Worm (Caenorhabditis elegans) whole organism, late embryonic: ENCODE measurements around the gene F20E11.17.

Experiments
- C08G9.2 ChIP-seq: sonication (generic microtip); optimal IDR thresholded peaks from 2 replicates; lab custom pipeline; 2016; ENCODE audit warnings: mild to moderate bottlenecking, missing genetic modification characterization, moderate library complexity, missing compliant biosample characterization
- K09A11.1 ChIP-seq: sonication (generic microtip); optimal IDR thresholded peaks from 2 replicates; lab custom pipeline; 2017; ENCODE audit warnings: antibody characterized with exemption, mild to moderate bottlenecking, missing genetic modification characterization, missing compliant biosample characterization; ENCODE audit not compliant: insufficient read depth
- T23F11.4 ChIP-seq: fragments of 200-800 bp; sonication (Bioruptor generic); optimal IDR thresholded peaks from 2 replicates; lab custom pipeline; 2018; ENCODE audit warnings: mild to moderate bottlenecking, missing genetic modification characterization, missing compliant biosample characterization
- Y22D7AL.16 ChIP-seq: sonication (generic microtip); optimal IDR thresholded peaks from 2 replicates; lab custom pipeline; 2016; ENCODE audit warnings: missing genetic modification characterization, missing compliant biosample characterization
- ahr-1 ChIP-seq: sonication (generic microtip); optimal IDR thresholded peaks from 2 replicates; lab custom pipeline; 2016; ENCODE audit warnings: missing genetic modification characterization, missing compliant biosample characterization
- ceh-14 ChIP-seq: sonication (generic microtip); optimal IDR thresholded peaks from 2 replicates; lab custom pipeline; 2016; ENCODE audit warnings: missing genotype, missing genetic modification characterization, missing compliant biosample characterization
- ceh-18 ChIP-seq: sonication (generic microtip); optimal IDR thresholded peaks from 2 replicates; lab custom pipeline; 2016; ENCODE audit warnings: missing genetic modification characterization, missing compliant biosample characterization
- ceh-19 ChIP-seq: fragments of 200-800 bp; sonication (Bioruptor generic); optimal IDR thresholded peaks from 2 replicates; lab custom pipeline; 2018; ENCODE audit warnings: mild to moderate bottlenecking, missing genetic modification characterization, missing compliant biosample characterization
- ceh-2 ChIP-seq: sonication (generic microtip); optimal IDR thresholded peaks from 2 replicates; lab custom pipeline; 2016; ENCODE audit warnings: missing genotype, missing genetic modification characterization, missing compliant biosample characterization
- ceh-30 ChIP-seq: fragments of 150-350 bp; optimal IDR thresholded peaks from 2 replicates; lab custom pipeline; 2014; ENCODE audit warnings: missing biosample characterization, missing genetic modification characterization
- ceh-34 ChIP-seq: sonication (generic microtip); optimal IDR thresholded peaks from 2 replicates; lab custom pipeline; 2016; ENCODE audit warnings: mild to moderate bottlenecking, missing genetic modification characterization, missing compliant biosample characterization
- ceh-45 ChIP-seq: fragments of 200-800 bp; sonication (Bioruptor generic); IDR thresholded peaks from 2 replicates; pipeline ENCODE4 v1.3.6; 2022; ENCODE audit warnings: missing genetic modification reagents, missing genetic modification characterization, missing compliant biosample characterization
- ceh-48 ChIP-seq: sonication (generic microtip); optimal IDR thresholded peaks from 2 replicates; lab custom pipeline; 2016; ENCODE audit warnings: missing genetic modification characterization, inconsistent platforms, missing compliant biosample characterization
- che-1 ChIP-seq: sonication (generic microtip); optimal IDR thresholded peaks from 2 replicates; lab custom pipeline; 2016; ENCODE audit warnings: mild to moderate bottlenecking, missing genetic modification characterization, missing compliant biosample characterization
- dve-1 ChIP-seq: sonication (generic microtip); optimal IDR thresholded peaks from 2 replicates; lab custom pipeline; 2017; ENCODE audit warnings: antibody characterized with exemption, mild to moderate bottlenecking, missing genetic modification characterization, missing compliant biosample characterization
- elt-2 ChIP-seq: sonication (generic microtip); optimal IDR thresholded peaks from 2 replicates; lab custom pipeline; 2016; ENCODE audit warnings: missing genetic modification reagents, missing genetic modification characterization, missing compliant biosample characterization
- elt-4 ChIP-seq: sonication (generic microtip); optimal IDR thresholded peaks from 2 replicates; lab custom pipeline; 2016; ENCODE audit warnings: missing genetic modification characterization, missing compliant biosample characterization
- fkh-10 ChIP-seq: fragments of 150-350 bp; optimal IDR thresholded peaks from 2 replicates; lab custom pipeline; 2014; ENCODE audit warnings: missing biosample characterization, missing genetic modification reagents, missing genetic modification characterization
- fkh-6 ChIP-seq: sonication (generic microtip); optimal IDR thresholded peaks from 2 replicates; lab custom pipeline; 2016; ENCODE audit warnings: missing genetic modification characterization, missing compliant biosample characterization
- hlh-13 ChIP-seq: fragments of 200-800 bp; sonication (Bioruptor generic); optimal IDR thresholded peaks from 2 replicates; lab custom pipeline; 2018; ENCODE audit warnings: mild to moderate bottlenecking, missing genetic modification characterization, missing compliant biosample characterization
- hlh-15 ChIP-seq: sonication (generic microtip); optimal IDR thresholded peaks from 2 replicates; lab custom pipeline; 2016; ENCODE audit warnings: missing genetic modification characterization, missing compliant biosample characterization
- hlh-30 ChIP-seq: sonication (generic microtip); optimal IDR thresholded peaks from 2 replicates; lab custom pipeline; 2017; ENCODE audit warnings: antibody characterized with exemption, missing genetic modification characterization, missing compliant biosample characterization; ENCODE audit not compliant: insufficient read depth
- hlh-6 ChIP-seq: sonication (generic microtip); optimal IDR thresholded peaks from 2 replicates; lab custom pipeline; 2016; ENCODE audit warnings: missing genotype, missing genetic modification characterization, missing compliant biosample characterization
- lim-6 ChIP-seq: sonication (generic microtip); optimal IDR thresholded peaks from 2 replicates; lab custom pipeline; 2016; ENCODE audit warnings: missing genetic modification characterization, missing compliant biosample characterization
- madf-2 ChIP-seq: sonication (generic microtip); optimal IDR thresholded peaks from 2 replicates; lab custom pipeline; 2017; ENCODE audit warnings: missing genetic modification characterization, missing compliant biosample characterization
- nfya-1 ChIP-seq: sonication (generic microtip); optimal IDR thresholded peaks from 2 replicates; lab custom pipeline; 2017; ENCODE audit warnings: missing genetic modification characterization, mild to moderate bottlenecking, missing compliant biosample characterization, antibody characterized with exemption, moderate library complexity
- nhr-11 ChIP-seq: fragments of 150-350 bp; optimal IDR thresholded peaks from 2 replicates; lab custom pipeline; 2014; ENCODE audit warnings: missing biosample characterization, missing genetic modification characterization
- pag-3 ChIP-seq: sonication (generic microtip); optimal IDR thresholded peaks from 2 replicates; lab custom pipeline; 2016; ENCODE audit warnings: missing compliant biosample characterization, missing genetic modification characterization, borderline replicate concordance
- pax-1 ChIP-seq: fragments of 150-350 bp; optimal IDR thresholded peaks from 2 replicates; lab custom pipeline; 2014; ENCODE audit warnings: missing biosample characterization, missing genetic modification characterization
- pha-2 ChIP-seq: sonication (generic microtip); optimal IDR thresholded peaks from 2 replicates; lab custom pipeline; 2017; ENCODE audit warnings: mild to moderate bottlenecking, missing genetic modification characterization, missing compliant biosample characterization
- rnt-1 ChIP-seq: sonication (generic microtip); optimal IDR thresholded peaks from 2 replicates; lab custom pipeline; 2016; ENCODE audit warnings: missing genetic modification characterization, missing compliant biosample characterization
- sdc-2 ChIP-seq: sonication (generic microtip); optimal IDR thresholded peaks from 2 replicates; lab custom pipeline; 2016; ENCODE audit warnings: missing genotype, missing genetic modification characterization, missing compliant biosample characterization
- sox-2 ChIP-seq: fragments of 200-800 bp; sonication (Bioruptor generic); IDR thresholded peaks from 2 replicates; pipeline ENCODE4 v1.3.6; 2022; ENCODE audit warnings: missing genetic modification reagents, missing genetic modification characterization, missing compliant biosample characterization
- sox-4 ChIP-seq: sonication (generic microtip); optimal IDR thresholded peaks from 2 replicates; lab custom pipeline; 2017; ENCODE audit warnings: mild to moderate bottlenecking, missing genetic modification characterization, inconsistent platforms, missing compliant biosample characterization
- syd-9 ChIP-seq: sonication (generic microtip); optimal IDR thresholded peaks from 2 replicates; lab custom pipeline; 2016; ENCODE audit warnings: mild to moderate bottlenecking, missing genetic modification characterization, moderate library complexity, missing compliant biosample characterization
- tbx-2 ChIP-seq: sonication (generic microtip); optimal IDR thresholded peaks from 2 replicates; lab custom pipeline; 2016; ENCODE audit warnings: missing genetic modification characterization, missing compliant biosample characterization
- tbx-7 ChIP-seq: sonication (generic microtip); optimal IDR thresholded peaks from 2 replicates; lab custom pipeline; 2016; ENCODE audit warnings: missing genotype, missing genetic modification characterization, missing compliant biosample characterization
- ttx-3 ChIP-seq: sonication (generic microtip); optimal IDR thresholded peaks from 2 replicates; lab custom pipeline; 2016; ENCODE audit warnings: missing genetic modification reagents, missing genetic modification characterization, missing compliant biosample characterization
- unc-3 ChIP-seq, 2 experiments: fragments of 200-800 bp in 1 of 2; sonication (Bioruptor generic) in 1 of 2; sonication (generic microtip) in 1 of 2; conservative IDR thresholded peaks in 1 of 2; optimal IDR thresholded peaks in 1 of 2; 2 replicates each; pipeline versions ENCODE4 v1.3.6 to Lab custom; 2016 to 2022; ENCODE audit warnings: missing compliant biosample characterization in 2 of 2, missing genetic modification characterization in 2 of 2, missing genetic modification reagents in 1 of 2
- unc-86 ChIP-seq: sonication (generic microtip); optimal IDR thresholded peaks from 2 replicates; lab custom pipeline; 2016; ENCODE audit warnings: missing genetic modification characterization, missing compliant biosample characterization

F20E11.17 gene

DNA sequence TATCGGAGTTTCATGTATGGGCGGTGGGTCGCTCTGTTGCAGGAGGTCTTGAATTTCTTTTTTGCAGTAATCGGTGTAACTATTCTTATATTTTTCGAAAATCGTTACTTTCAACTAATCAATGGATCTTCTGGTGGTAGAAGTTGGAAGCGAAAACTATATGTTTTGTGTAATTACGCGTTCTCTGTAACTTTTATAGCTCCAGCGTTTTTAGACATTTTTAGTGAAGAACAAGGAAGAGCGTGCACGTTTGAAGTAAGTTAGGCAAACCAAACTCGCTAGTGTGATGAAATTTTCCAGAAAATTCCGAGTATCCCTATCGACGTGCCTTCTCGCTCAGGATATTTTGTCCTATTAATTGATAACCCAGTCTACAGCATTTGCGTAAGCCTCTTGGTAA, 29.7 kb downstream of the F20E11.17 start, which contains the start of gene srh-154:
Gene srh-154 (plus strand): TSS at position 301 of the 400 bp plus-strand sequence.
- TF ChIP-seq hlh-30 (tag; lab: Kevin White, UChicago) (no peak), sdc-2 (no peak), tbx-2 (tag; lab: Kevin White, UChicago) (no peak), ceh-19 (GFP tag; lab: Kevin White, UChicago) (no peak), ceh-30 (tag; lab: Kevin White, UChicago) (no peak), hlh-15 (tag; lab: Kevin White, UChicago) (no peak), nhr-11 (tag; lab: Kevin White, UChicago) (no peak), madf-2 (tag; lab: Kevin White, UChicago) (no peak), ceh-2 (tag; lab: Kevin White, UChicago) (no peak), pax-1 (no peak), hlh-6 (tag; lab: Kevin White, UChicago) (no peak), ceh-45 (GFP tag; lab: Robert Waterston, UW) (no peak), tbx-7 (no peak), sox-4 (no peak), sox-2 (no peak), ahr-1 (no peak), unc-86 (tag; lab: Kevin White, UChicago) (no peak), lim-6 (no peak), pag-3 (tag; lab: Kevin White, UChicago) (no peak)

DNA sequence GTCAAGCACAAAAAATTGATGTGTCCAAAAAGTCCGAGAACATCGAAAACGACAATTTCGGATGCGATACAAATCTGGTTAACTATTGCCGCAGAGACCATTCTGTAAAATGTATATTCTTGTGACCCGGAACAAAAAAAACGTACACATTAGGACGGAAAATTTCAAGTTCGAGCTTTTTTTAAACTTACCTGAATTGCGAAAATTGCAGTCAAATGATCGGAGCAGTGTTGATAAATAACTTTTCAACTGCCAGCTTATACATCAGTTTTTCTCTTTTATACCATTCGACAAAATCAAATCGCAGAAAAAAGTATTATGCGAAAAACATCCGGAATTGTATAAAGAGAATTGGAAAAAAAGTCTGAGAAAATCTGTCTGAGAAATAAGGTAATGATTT, 30.8 kb downstream of the F20E11.17 start, which contains the start of gene srsx-2:
Gene srsx-2 (minus strand): TSS at position 101 of the 400 bp plus-strand sequence.
- no peak for TF ChIP-seq ceh-19 (GFP tag; lab: Kevin White, UChicago)
- no peak for TF ChIP-seq ceh-2 (tag; lab: Kevin White, UChicago)
- no peak for TF ChIP-seq ceh-48 (tag; lab: Kevin White, UChicago)
- TF ChIP-seq ceh-34: no peak
- no peak for TF ChIP-seq hlh-13
- TF ChIP-seq ceh-18 (tag; lab: Kevin White, UChicago): no peak
- no peak for TF ChIP-seq K09A11.1 (tag; lab: Kevin White, UChicago)
- TF ChIP-seq tbx-7: no peak
- TF ChIP-seq Y22D7AL.16 (tag; lab: Kevin White, UChicago): no peak
- TF ChIP-seq nfya-1 (tag; lab: Kevin White, UChicago): no peak
- no peak for TF ChIP-seq dve-1 (tag; lab: Kevin White, UChicago)
- TF ChIP-seq ceh-45 (GFP tag; lab: Robert Waterston, UW): no peak
- TF ChIP-seq sdc-2: no peak
- no peak for TF ChIP-seq hlh-6 (tag; lab: Kevin White, UChicago)
- TF ChIP-seq unc-3 (GFP tag; conservative IDR thresholded peaks at IDR 0.05; lab: Robert Waterston, UW): no peak
- no peak for TF ChIP-seq unc-3 (tag; optimal IDR thresholded peaks at IDR 0.05; lab: Kevin White, UChicago)
- no peak for TF ChIP-seq syd-9
- no peak for TF ChIP-seq nhr-11 (tag; lab: Kevin White, UChicago)
- TF ChIP-seq ttx-3 (tag; lab: Kevin White, UChicago): no peak

DNA sequence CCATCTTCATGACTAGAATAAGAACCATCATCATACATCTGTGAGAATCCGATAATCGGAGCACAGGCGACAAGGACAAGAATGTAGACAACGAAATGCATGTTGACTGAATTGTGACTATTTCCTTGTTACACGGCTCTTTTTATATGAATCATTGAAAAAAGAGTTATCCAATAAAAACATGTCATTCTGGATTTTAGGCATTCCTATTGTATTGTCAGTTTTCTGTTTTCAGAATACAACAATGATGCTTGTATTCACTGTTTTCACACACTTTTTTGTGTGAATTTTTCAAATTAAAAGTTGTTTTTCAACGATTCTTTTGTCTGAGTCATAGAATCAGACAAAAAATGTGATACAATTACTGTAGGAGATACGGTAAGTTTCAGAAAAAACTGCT, 32.6 kb downstream of the F20E11.17 start, which contains the start of gene F20E11.18:
Gene F20E11.18 (minus strand): TSS at position 101 of the 400 bp plus-strand sequence.
- TF ChIP-seq nhr-11 (tag; lab: Kevin White, UChicago) (no peak), nfya-1 (tag; lab: Kevin White, UChicago) (no peak), T23F11.4 (GFP tag; lab: Kevin White, UChicago) (no peak), fkh-6 (no peak), ahr-1 (no peak), ceh-48 (tag; lab: Kevin White, UChicago) (no peak), dve-1 (tag; lab: Kevin White, UChicago) (no peak), elt-4 (tag; lab: Kevin White, UChicago) (no peak), sox-2 (no peak), ceh-2 (tag; lab: Kevin White, UChicago) (no peak), C08G9.2 (no peak), hlh-6 (tag; lab: Kevin White, UChicago) (no peak), che-1 (no peak), ceh-14 (tag; lab: Kevin White, UChicago) (no peak), fkh-10 (GFP tag; lab: Kevin White, UChicago) (no peak), K09A11.1 (tag; lab: Kevin White, UChicago) (no peak), ceh-18 (tag; lab: Kevin White, UChicago) (no peak), pha-2 (tag; lab: Kevin White, UChicago) (no peak), rnt-1 (no peak), elt-2 (tag; lab: Kevin White, UChicago) (no peak)
